Worm (Caenorhabditis elegans) whole organism, young adult: Measurements from ENCODE around the gene ced-6.
A peak's percentile ranks its signal among the peaks of the same experiment; 100 is the strongest.

Source experiments
- B0035.1 ChIP-seq: sonication (generic microtip); optimal IDR thresholded peaks from 2 replicates; lab custom pipeline; 2016; ENCODE audit warnings: missing genetic modification characterization, mild to moderate bottlenecking, missing compliant biosample characterization, missing genotype, missing genetic modification reagents
- C06A6.2 ChIP-seq: fragments of 200-800 bp; sonication (Bioruptor generic); conservative IDR thresholded peaks from 2 replicates; pipeline ENCODE4 v1.3.6; 2022; ENCODE audit warnings: missing genetic modification characterization, missing compliant biosample characterization
- F22D6.2 ChIP-seq: sonication (generic microtip); optimal IDR thresholded peaks from 2 replicates; lab custom pipeline; 2016; ENCODE audit warnings: mild to moderate bottlenecking, missing genetic modification characterization, missing compliant biosample characterization
- F49E8.2 ChIP-seq: sonication (generic microtip); optimal IDR thresholded peaks from 3 replicates; lab custom pipeline; 2017; ENCODE audit warnings: missing genetic modification characterization, mild to moderate bottlenecking, missing compliant biosample characterization, antibody characterized with exemption, moderate library complexity; ENCODE audit not compliant: insufficient read depth
- K11D2.4 ChIP-seq: fragments of 200-800 bp; sonication (Bioruptor generic); IDR thresholded peaks from 2 replicates; pipeline ENCODE4 v1.3.6; 2022; ENCODE audit warnings: missing genetic modification reagents, missing genetic modification characterization, missing compliant biosample characterization
- Y53F4B.3 ChIP-seq: fragments of 200-800 bp; sonication (Bioruptor generic); IDR thresholded peaks from 2 replicates; pipeline ENCODE4 v1.3.6; 2022; ENCODE audit warnings: missing genetic modification reagents, missing genetic modification characterization, missing compliant biosample characterization
- akir-1 ChIP-seq: fragments of 200-800 bp; sonication (Bioruptor generic); optimal IDR thresholded peaks from 2 replicates; lab custom pipeline; 2018; ENCODE audit warnings: mild to moderate bottlenecking, missing genetic modification characterization, moderate library complexity, missing compliant biosample characterization
- atf-7 ChIP-seq: sonication (generic microtip); optimal IDR thresholded peaks from 2 replicates; lab custom pipeline; 2017; ENCODE audit warnings: mild to moderate bottlenecking, missing genetic modification characterization, missing compliant biosample characterization
- athp-1 ChIP-seq: sonication (generic microtip); optimal IDR thresholded peaks from 2 replicates; lab custom pipeline; 2017; ENCODE audit warnings: mild to moderate bottlenecking, missing genetic modification characterization, missing compliant biosample characterization
- attf-3 ChIP-seq: fragments of 200-800 bp; sonication (Bioruptor generic); conservative IDR thresholded peaks from 2 replicates; pipeline ENCODE4 v1.3.6; 2022; ENCODE audit warnings: missing genetic modification reagents, missing genetic modification characterization, missing compliant biosample characterization
- attf-6 ChIP-seq: fragments of 200-800 bp; sonication (Bioruptor generic); IDR thresholded peaks from 2 replicates; pipeline ENCODE4 v1.3.6; 2022; ENCODE audit warnings: missing genetic modification reagents, missing genetic modification characterization, missing compliant biosample characterization
- bed-1 ChIP-seq: fragments of 200-800 bp; sonication (Bioruptor generic); IDR thresholded peaks from 2 replicates; pipeline ENCODE4 v1.3.6; 2022; ENCODE audit warnings: missing genetic modification reagents, missing genetic modification characterization, missing compliant biosample characterization
- cebp-1 ChIP-seq, 2 experiments: fragments of 200-800 bp in 1 of 2; sonication (Bioruptor generic) in 1 of 2; sonication (generic microtip) in 1 of 2; IDR thresholded peaks in 1 of 2; optimal IDR thresholded peaks in 1 of 2; 2 replicates each; pipeline versions ENCODE4 v1.3.6 to Lab custom; 2017 to 2022; ENCODE audit warnings: missing compliant biosample characterization in 2 of 2, missing genetic modification characterization in 2 of 2, mild to moderate bottlenecking in 1 of 2, missing genetic modification reagents in 1 of 2, moderate library complexity in 1 of 2
- ceh-40 ChIP-seq: fragments of 200-800 bp; sonication (Bioruptor generic); IDR thresholded peaks from 2 replicates; pipeline ENCODE4 v1.3.6; 2022; ENCODE audit warnings: missing genetic modification characterization, missing compliant biosample characterization
- dpff-1 ChIP-seq: sonication (generic microtip); optimal IDR thresholded peaks from 2 replicates; lab custom pipeline; 2017; ENCODE audit warnings: mild to moderate bottlenecking, missing genetic modification characterization, missing compliant biosample characterization
- efl-1 ChIP-seq: fragments of 150-350 bp; optimal IDR thresholded peaks from 2 replicates; lab custom pipeline; 2014; ENCODE audit warnings: missing biosample characterization, missing genetic modification reagents, missing genetic modification characterization
- egl-18 ChIP-seq: fragments of 200-800 bp; sonication (Bioruptor generic); IDR thresholded peaks from 2 replicates; pipeline ENCODE4 v1.3.6; 2022; ENCODE audit warnings: missing genetic modification reagents, missing genetic modification characterization, missing compliant biosample characterization
- ets-4 ChIP-seq: fragments of 200-800 bp; sonication (Bioruptor generic); optimal IDR thresholded peaks from 2 replicates; lab custom pipeline; 2018; ENCODE audit warnings: mild to moderate bottlenecking, missing genetic modification characterization, missing compliant biosample characterization
- hmg-1.2 ChIP-seq: fragments of 200-800 bp; sonication (Bioruptor generic); IDR thresholded peaks from 2 replicates; pipeline ENCODE4 v1.3.6; 2022; ENCODE audit warnings: missing genetic modification reagents, missing genetic modification characterization, missing compliant biosample characterization
- hmg-20 ChIP-seq: fragments of 200-800 bp; sonication (Bioruptor generic); IDR thresholded peaks from 2 replicates; pipeline ENCODE4 v1.3.6; 2022; ENCODE audit warnings: missing genetic modification reagents, missing genetic modification characterization, missing compliant biosample characterization
- hrde-1 ChIP-seq: sonication (generic microtip); optimal IDR thresholded peaks from 2 replicates; lab custom pipeline; 2016; ENCODE audit warnings: missing genetic modification characterization, mild to moderate bottlenecking, missing compliant biosample characterization, moderate library complexity, missing genotype, missing genetic modification reagents, borderline replicate concordance
- lin-26 ChIP-seq: fragments of 200-800 bp; sonication (Bioruptor generic); IDR thresholded peaks from 2 replicates; pipeline ENCODE4 v1.3.6; 2022; ENCODE audit warnings: missing genetic modification reagents, missing genetic modification characterization, missing compliant biosample characterization
- lsl-1 ChIP-seq: fragments of 200-800 bp; sonication (Bioruptor generic); optimal IDR thresholded peaks from 2 replicates; lab custom pipeline; 2018; ENCODE audit warnings: mild to moderate bottlenecking, missing genetic modification characterization, moderate library complexity, missing compliant biosample characterization
- mcd-1 ChIP-seq: fragments of 200-800 bp; sonication (Bioruptor generic); IDR thresholded peaks from 2 replicates; pipeline ENCODE4 v1.3.6; 2022; ENCODE audit warnings: missing genetic modification reagents, missing genetic modification characterization, missing compliant biosample characterization
- mxl-1 ChIP-seq: sonication (generic microtip); optimal IDR thresholded peaks from 2 replicates; lab custom pipeline; 2016; ENCODE audit warnings: missing genetic modification characterization, missing compliant biosample characterization
- nfyb-1 ChIP-seq: fragments of 200-800 bp; sonication (Bioruptor generic); IDR thresholded peaks from 2 replicates; pipeline ENCODE4 v1.3.6; 2022; ENCODE audit warnings: missing genetic modification reagents, missing genetic modification characterization, missing compliant biosample characterization
- nhr-80 ChIP-seq: sonication (generic microtip); optimal IDR thresholded peaks from 2 replicates; lab custom pipeline; 2016; ENCODE audit warnings: missing genetic modification characterization, missing compliant biosample characterization
- pbrm-1 ChIP-seq: fragments of 200-800 bp; sonication (Bioruptor generic); IDR thresholded peaks from 2 replicates; pipeline ENCODE4 v1.3.6; 2022; ENCODE audit warnings: missing genetic modification reagents, missing genetic modification characterization, missing compliant biosample characterization
- pha-4 ChIP-seq: fragments of 150-350 bp; sonication (generic microtip); optimal IDR thresholded peaks from 2 replicates; lab custom pipeline; 2014; ENCODE audit warnings: missing biosample characterization, missing genetic modification reagents, missing genetic modification characterization
- repo-1 ChIP-seq: sonication (generic microtip); optimal IDR thresholded peaks from 2 replicates; lab custom pipeline; 2017; ENCODE audit warnings: mild to moderate bottlenecking, missing genetic modification characterization, missing compliant biosample characterization
- sea-2 ChIP-seq: fragments of 200-800 bp; sonication (Bioruptor generic); IDR thresholded peaks from 2 replicates; pipeline ENCODE4 v1.3.6; 2022; ENCODE audit warnings: missing genetic modification characterization, missing compliant biosample characterization
- snpc-1.1 ChIP-seq: sonication (generic microtip); optimal IDR thresholded peaks from 2 replicates; lab custom pipeline; 2017; ENCODE audit warnings: missing genetic modification characterization, mild to moderate bottlenecking, missing compliant biosample characterization, antibody characterized with exemption, moderate library complexity, missing genotype, missing genetic modification reagents; ENCODE audit not compliant: insufficient read depth
- snpc-3.4 ChIP-seq: sonication (generic microtip); optimal IDR thresholded peaks from 2 replicates; lab custom pipeline; 2017; ENCODE audit warnings: missing genetic modification characterization, mild to moderate bottlenecking, missing compliant biosample characterization, antibody characterized with exemption, moderate library complexity, missing genotype, missing genetic modification reagents
- snpc-4 ChIP-seq, 5 experiments: fragments of 150-350 bp in 1 of 5; sonication (generic microtip) in 4 of 5; optimal IDR thresholded peaks; 2 replicates each; lab custom pipeline; 2014 to 2018; ENCODE audit warnings: missing genetic modification characterization in 5 of 5, missing biosample characterization in 3 of 5, antibody characterized with exemption in 2 of 5, mild to moderate bottlenecking in 2 of 5, missing compliant biosample characterization in 2 of 5, missing genotype in 2 of 5, moderate library complexity in 2 of 5, missing genetic modification reagents in 1 of 5
- somi-1 ChIP-seq: fragments of 200-800 bp; sonication (Bioruptor generic); optimal IDR thresholded peaks from 2 replicates; lab custom pipeline; 2018; ENCODE audit warnings: mild to moderate bottlenecking, missing genetic modification characterization, missing compliant biosample characterization
- ztf-25 ChIP-seq: fragments of 200-800 bp; sonication (Bioruptor generic); IDR thresholded peaks from 2 replicates; pipeline ENCODE4 v1.3.6; 2022; ENCODE audit warnings: missing genetic modification reagents, missing genetic modification characterization, missing compliant biosample characterization
- ztf-26 ChIP-seq: sonication (generic microtip); optimal IDR thresholded peaks from 2 replicates; lab custom pipeline; 2017; ENCODE audit warnings: missing genetic modification characterization, missing compliant biosample characterization
- ztf-28 ChIP-seq: fragments of 200-800 bp; sonication (Bioruptor generic); IDR thresholded peaks from 2 replicates; pipeline ENCODE4 v1.3.6; 2022; ENCODE audit warnings: missing genetic modification reagents, missing genetic modification characterization, missing compliant biosample characterization

ced-6 gene

ce11 chrIII:5552072-5552667 is 43.4 kb upstream of the ced-6 start, which contains the start of gene F09F7.6 (continued):
- 0 out of 2 replicates have a peak, but pooled peaks have one; percentile 34 for TF ChIP-seq nfyb-1 (GFP tag; lab: Robert Waterston, UW)
- no peak for TF ChIP-seq dpff-1 (tag; lab: Kevin White, UChicago)
- no peak for TF ChIP-seq cebp-1 (GFP tag; IDR thresholded peaks at IDR 0.05; lab: Robert Waterston, UW)
- TF ChIP-seq cebp-1 (tag; optimal IDR thresholded peaks at IDR 0.05; lab: Kevin White, UChicago), result peak; percentile 59
- TF ChIP-seq F22D6.2 (tag; lab: Kevin White, UChicago), result no peak
- no peak for TF ChIP-seq lsl-1 (GFP tag; lab: Kevin White, UChicago)
- no peak for TF ChIP-seq F49E8.2 (tag; lab: Kevin White, UChicago)
- TF ChIP-seq ets-4 (GFP tag; lab: Kevin White, UChicago), result no peak
- no peak for TF ChIP-seq akir-1
- TF ChIP-seq attf-6 (GFP tag; lab: Robert Waterston, UW), result no peak
- TF ChIP-seq ztf-25, result no peak
- TF ChIP-seq snpc-4 (GFP tag; optimal IDR thresholded peaks at IDR 0.05; lab: Kevin White, UChicago), result no peak
- no peak for TF ChIP-seq snpc-4 (tag; optimal IDR thresholded peaks at IDR 0.05; lab: Kevin White, UChicago)
- TF ChIP-seq Y53F4B.3, result no peak
- no peak for TF ChIP-seq attf-3 (GFP tag; lab: Robert Waterston, UW)
- TF ChIP-seq efl-1 (GFP tag; lab: Kevin White, UChicago), result no peak
- TF ChIP-seq hmg-1.2 (GFP tag; lab: Robert Waterston, UW), result peak; percentile 52
- TF ChIP-seq atf-7 (tag; lab: Kevin White, UChicago), result peak; percentile 25
- no peak for TF ChIP-seq hmg-20 (GFP tag; lab: Robert Waterston, UW)
- no peak for TF ChIP-seq bed-1 (GFP tag; lab: Robert Waterston, UW)
- TF ChIP-seq ceh-40 (GFP tag; lab: Robert Waterston, UW), result no peak
- no peak for TF ChIP-seq mxl-1 (tag; lab: Kevin White, UChicago)
- no peak for TF ChIP-seq egl-18 (GFP tag; lab: Robert Waterston, UW)
- TF ChIP-seq repo-1 (tag; lab: Kevin White, UChicago), result no peak
- TF ChIP-seq pha-4 (tag; lab: Kevin White, UChicago), result no peak
- no peak for TF ChIP-seq sea-2
- no peak for TF ChIP-seq snpc-1.1 (tag; lab: Kevin White, UChicago)
- TF ChIP-seq C06A6.2, result 0 out of 2 replicates have a peak, but pooled peaks have one; percentile 28
- TF ChIP-seq nhr-80, result peak; percentile 60
- TF ChIP-seq snpc-3.4 (tag; lab: Kevin White, UChicago), result no peak
- TF ChIP-seq somi-1 (GFP tag; lab: Kevin White, UChicago), result peak; percentile 64
- TF ChIP-seq B0035.1 (tag; lab: Kevin White, UChicago), result no peak
- no peak for TF ChIP-seq pbrm-1 (GFP tag; lab: Robert Waterston, UW)
- no peak for TF ChIP-seq ztf-26
- TF ChIP-seq K11D2.4 (GFP tag; lab: Robert Waterston, UW), result peak; percentile 46; the same call in 1 of the 2 replicates
- TF ChIP-seq lin-26, result no peak
- TF ChIP-seq hrde-1 (tag; lab: Kevin White, UChicago), result no peak
- no peak for TF ChIP-seq athp-1 (tag; lab: Kevin White, UChicago)
- TF ChIP-seq ztf-28 (GFP tag; lab: Robert Waterston, UW), result no peak
- no peak; the same call in 1 of the 2 replicates for TF ChIP-seq mcd-1
